Worm (Caenorhabditis elegans) whole organism, L2 larva: ENCODE data around the gene golg-4.

Source experiments
- Y55F3AM.14 ChIP-seq: fragments of 200-800 bp; sonication (Bioruptor generic); optimal IDR thresholded peaks from 2 replicates; lab custom pipeline; 2018; ENCODE audit warnings: mild to moderate bottlenecking, missing genetic modification characterization, missing compliant biosample characterization
- dmd-4 ChIP-seq: sonication (generic microtip); optimal IDR thresholded peaks from 2 replicates; lab custom pipeline; 2017; ENCODE audit warnings: missing biosample characterization, missing genetic modification characterization
- fos-1 ChIP-seq: fragments of 150-350 bp; optimal IDR thresholded peaks from 2 replicates; lab custom pipeline; 2014; ENCODE audit warnings: missing biosample characterization, missing genetic modification characterization
- nhr-10 ChIP-seq: sonication (generic microtip); optimal IDR thresholded peaks from 2 replicates; lab custom pipeline; 2017; ENCODE audit warnings: missing biosample characterization, missing genetic modification characterization
- nhr-11 ChIP-seq: fragments of 150-350 bp; optimal IDR thresholded peaks from 2 replicates; lab custom pipeline; 2014; ENCODE audit warnings: missing biosample characterization, missing genetic modification characterization
- unc-39 ChIP-seq: fragments of 150-350 bp; optimal IDR thresholded peaks from 2 replicates; lab custom pipeline; 2014; ENCODE audit warnings: missing biosample characterization, missing genetic modification characterization
- ztf-11 ChIP-seq: sonication (generic microtip); optimal IDR thresholded peaks from 2 replicates; lab custom pipeline; 2017; ENCODE audit warnings: missing biosample characterization, missing genetic modification characterization
- ztf-4 ChIP-seq: fragments of 150-350 bp; optimal IDR thresholded peaks from 2 replicates; lab custom pipeline; 2014; ENCODE audit warnings: missing biosample characterization, missing genetic modification characterization

ce11 chrIII:3470973-3471372 lies 65.6 kb downstream of the golg-4 start:
- TF ChIP-seq fos-1 (tag; lab: Kevin White, UChicago): no peak
- TF ChIP-seq ztf-4 (tag; lab: Kevin White, UChicago): no peak
- TF ChIP-seq ztf-11 (tag; lab: Kevin White, UChicago): no peak
- no peak for TF ChIP-seq dmd-4 (tag; lab: Kevin White, UChicago)
- TF ChIP-seq nhr-11 (tag; lab: Kevin White, UChicago): no peak
- TF ChIP-seq nhr-10 (tag; lab: Kevin White, UChicago): no peak
- TF ChIP-seq unc-39: no peak
- no peak for TF ChIP-seq Y55F3AM.14 (GFP tag; lab: Kevin White, UChicago)
